Fruit fly (Drosophila melanogaster) whole organism, embryonic: ENCODE results near the gene Drsl1.

Source experiments
- Asciz ChIP-seq: fragments of 200-800 bp; sonication (Bioruptor generic); optimal IDR thresholded peaks from 2 replicates; lab custom pipeline; 2017; ENCODE audit warnings: missing biosample characterization, mild to moderate bottlenecking, missing genetic modification characterization, missing genetic modification reagents
- CG10959 ChIP-seq: fragments of 200-800 bp; sonication (Bioruptor generic); IDR thresholded peaks from 2 replicates; pipeline ENCODE4 v1.3.6; 2022; ENCODE audit warnings: missing biosample characterization, missing genetic modification characterization
- CG14441 ChIP-seq: fragments of 200-800 bp; sonication (Bioruptor generic); IDR thresholded peaks from 2 replicates; pipeline ENCODE4 v1.3.6; 2022; ENCODE audit warnings: missing biosample characterization, missing genetic modification characterization
- CG15514 ChIP-seq: fragments of 200-800 bp; sonication (Bioruptor generic); optimal IDR thresholded peaks from 3 replicates; lab custom pipeline; 2017; ENCODE audit warnings: missing biosample characterization, missing genetic modification characterization, mild to moderate bottlenecking, moderate library complexity, missing genetic modification reagents
- CG16815 ChIP-seq: fragments of 200-800 bp; sonication (Bioruptor generic); optimal IDR thresholded peaks from 3 replicates; lab custom pipeline; 2017; ENCODE audit warnings: missing biosample characterization, mild to moderate bottlenecking, missing genetic modification characterization
- CG17328 ChIP-seq: fragments of 200-800 bp; sonication (Bioruptor generic); IDR thresholded peaks from 2 replicates; pipeline ENCODE4 v1.3.6; 2022; ENCODE audit warnings: missing biosample characterization, missing genetic modification characterization
- CG2202 ChIP-seq: fragments of 200-800 bp; sonication (Bioruptor generic); optimal IDR thresholded peaks from 2 replicates; lab custom pipeline; 2018; ENCODE audit warnings: missing biosample characterization, mild to moderate bottlenecking, missing genetic modification characterization
- CG2712 ChIP-seq: fragments of 200-800 bp; optimal IDR thresholded peaks from 3 replicates; lab custom pipeline; 2019; ENCODE audit warnings: missing biosample characterization, mild to moderate bottlenecking, missing genetic modification characterization, moderate library complexity
- CG32767 ChIP-seq: fragments of 200-800 bp; sonication (Bioruptor generic); IDR thresholded peaks from 2 replicates; pipeline ENCODE4 v1.3.6; 2022; ENCODE audit warnings: missing biosample characterization, missing genetic modification characterization
- CG43689 ChIP-seq: fragments of 200-800 bp; sonication (Bioruptor generic); IDR thresholded peaks from 2 replicates; pipeline ENCODE4 v1.3.6; 2022; ENCODE audit warnings: missing biosample characterization, missing genetic modification characterization
- CG4404 ChIP-seq: fragments of 200-800 bp; sonication (Bioruptor generic); IDR thresholded peaks from 2 replicates; pipeline ENCODE4 v1.3.6; 2022; ENCODE audit warnings: missing biosample characterization, missing genetic modification characterization
- CG4617 ChIP-seq: fragments of 200-800 bp; sonication (Bioruptor generic); optimal IDR thresholded peaks from 3 replicates; lab custom pipeline; 2016; ENCODE audit warnings: missing biosample characterization, missing genetic modification characterization, borderline replicate concordance
- CG6175 ChIP-seq: fragments of 200-800 bp; sonication (Bioruptor generic); IDR thresholded peaks from 3 replicates; pipeline ENCODE4 v1.3.6; 2022; ENCODE audit warnings: missing biosample characterization, missing genetic modification characterization
- CG6272 ChIP-seq: fragments of 200-800 bp; sonication (Bioruptor generic); IDR thresholded peaks from 2 replicates; pipeline ENCODE4 v1.3.6; 2022; ENCODE audit warnings: missing biosample characterization, missing genetic modification characterization
- CG7271 ChIP-seq: fragments of 200-800 bp; sonication (Bioruptor generic); optimal IDR thresholded peaks from 2 replicates; lab custom pipeline; 2018; ENCODE audit warnings: missing biosample characterization, mild to moderate bottlenecking, missing genetic modification characterization, moderate library complexity
- Dip2 ChIP-seq: fragments of 200-800 bp; sonication (Bioruptor generic); IDR thresholded peaks from 2 replicates; pipeline ENCODE4 v1.3.6; 2022; ENCODE audit warnings: missing biosample characterization, missing genetic modification characterization
- HLH3B ChIP-seq: fragments of 200-800 bp; sonication (Bioruptor generic); IDR thresholded peaks from 2 replicates; pipeline ENCODE4 v1.3.6; 2022; ENCODE audit warnings: missing biosample characterization, missing genetic modification characterization
- HLHmδ ChIP-seq: fragments of 200-800 bp; sonication (Bioruptor generic); optimal IDR thresholded peaks from 2 replicates; lab custom pipeline; 2018; ENCODE audit warnings: missing biosample characterization, mild to moderate bottlenecking, missing genetic modification characterization, moderate library complexity
- Hand ChIP-seq: fragments of 200-800 bp; sonication (Bioruptor generic); optimal IDR thresholded peaks from 2 replicates; lab custom pipeline; 2017; ENCODE audit warnings: mild to moderate bottlenecking, missing biosample characterization, missing genetic modification reagents, missing genetic modification characterization
- Jarid2 ChIP-seq: fragments of 200-800 bp; sonication (Bioruptor generic); optimal IDR thresholded peaks from 3 replicates; lab custom pipeline; 2017; ENCODE audit warnings: mild to moderate bottlenecking, missing biosample characterization, missing genetic modification reagents, missing genetic modification characterization
- Lim3 ChIP-seq: fragments of 200-800 bp; sonication (Bioruptor generic); IDR thresholded peaks from 2 replicates; pipeline ENCODE4 v1.3.6; 2022; ENCODE audit warnings: missing biosample characterization, missing genetic modification characterization
- Lpt ChIP-seq: fragments of >200 bp; optimal IDR thresholded peaks from 2 replicates; lab custom pipeline; 2018; ENCODE audit warnings: missing biosample characterization, missing genetic modification characterization
- Mes4 ChIP-seq: fragments of 200-800 bp; sonication (Bioruptor generic); optimal IDR thresholded peaks from 2 replicates; lab custom pipeline; 2016; ENCODE audit warnings: missing biosample characterization, missing genetic modification characterization
- NC2α ChIP-seq: fragments of 200-800 bp; sonication (Bioruptor generic); optimal IDR thresholded peaks from 2 replicates; lab custom pipeline; 2016; ENCODE audit warnings: missing biosample characterization, missing genetic modification characterization
- Opbp ChIP-seq: fragments of 200-800 bp; sonication (Bioruptor generic); IDR thresholded peaks from 3 replicates; pipeline ENCODE4 v1.3.6; 2022; ENCODE audit warnings: missing biosample characterization, missing genetic modification characterization; ENCODE audit not compliant: partially characterized antibody
- Ptx1 ChIP-seq: fragments of 200-800 bp; sonication (Bioruptor generic); IDR thresholded peaks from 2 replicates; pipeline ENCODE4 v1.3.6; 2022; ENCODE audit warnings: missing biosample characterization, missing genetic modification characterization
- Tbp ChIP-seq: fragments of >200 bp; optimal IDR thresholded peaks from 2 replicates; lab custom pipeline; 2018; ENCODE audit warnings: missing biosample characterization, missing genetic modification characterization
- abd-A ChIP-seq: fragments of 200-800 bp; sonication (Bioruptor generic); optimal IDR thresholded peaks from 3 replicates; lab custom pipeline; 2019; ENCODE audit warnings: missing biosample characterization, mild to moderate bottlenecking, missing genetic modification characterization, moderate library complexity
- cg ChIP-seq: fragments of 200-800 bp; sonication (Bioruptor generic); optimal IDR thresholded peaks from 3 replicates; lab custom pipeline; 2019; ENCODE audit warnings: missing biosample characterization, mild to moderate bottlenecking, missing genetic modification characterization, moderate library complexity
- danr ChIP-seq: fragments of 200-800 bp; sonication (Bioruptor generic); IDR thresholded peaks from 2 replicates; pipeline ENCODE4 v1.3.6; 2022; ENCODE audit warnings: missing biosample characterization, missing genetic modification characterization
- dysf ChIP-seq: fragments of 200-800 bp; sonication (Bioruptor generic); IDR thresholded peaks from 3 replicates; pipeline ENCODE4 v1.3.6; 2022; ENCODE audit warnings: missing biosample characterization, missing genetic modification characterization
- en ChIP-seq: fragments of 200-800 bp; sonication (Bioruptor generic); optimal IDR thresholded peaks from 2 replicates; lab custom pipeline; 2016; ENCODE audit warnings: missing biosample characterization, missing genetic modification characterization
- esg ChIP-seq: fragments of 200-800 bp; sonication (Bioruptor generic); conservative IDR thresholded peaks from 2 replicates; pipeline ENCODE4 v1.3.6; 2022; ENCODE audit warnings: missing biosample characterization, missing genetic modification characterization
- eve ChIP-seq, 2 experiments: fragments of >200 bp; optimal IDR thresholded peaks; 2 replicates each; lab custom pipeline; 2017; ENCODE audit warnings: missing biosample characterization in 2 of 2, missing genetic modification characterization in 2 of 2
- fru ChIP-seq: fragments of >200 bp; optimal IDR thresholded peaks from 2 replicates; lab custom pipeline; 2017
- fu2 ChIP-seq: fragments of 200-800 bp; sonication (Bioruptor generic); optimal IDR thresholded peaks from 2 replicates; lab custom pipeline; 2016; ENCODE audit warnings: missing biosample characterization, missing genetic modification characterization
- hkb ChIP-seq, 2 experiments: fragments of 200-800 bp in 1 of 2; fragments of >200 bp in 1 of 2; sonication (Bioruptor generic) in 1 of 2; IDR thresholded peaks in 1 of 2; optimal IDR thresholded peaks in 1 of 2; 2 replicates each; pipeline versions ENCODE4 v1.3.6 to Lab custom; 2017 to 2022; ENCODE audit warnings: missing biosample characterization in 1 of 2, missing genetic modification characterization in 1 of 2
- jigr1 ChIP-seq: fragments of 200-800 bp; sonication (Bioruptor generic); IDR thresholded peaks from 3 replicates; pipeline ENCODE4 v1.3.6; 2022; ENCODE audit warnings: missing biosample characterization, missing genetic modification characterization
- lola ChIP-seq, 3 experiments: fragments of >200 bp in 2 of 3; fragments of 200-800 bp in 1 of 3; sonication (Bioruptor generic) in 1 of 3; optimal IDR thresholded peaks; 2 replicates each; lab custom pipeline; 2017 to 2019; ENCODE audit warnings: missing biosample characterization in 3 of 3, missing genetic modification characterization in 3 of 3, mild to moderate bottlenecking in 1 of 3, moderate library complexity in 1 of 3
- nerfin-1 ChIP-seq: fragments of 200-800 bp; sonication (Bioruptor generic); optimal IDR thresholded peaks from 3 replicates; lab custom pipeline; 2019; ENCODE audit warnings: missing biosample characterization, mild to moderate bottlenecking, missing genetic modification characterization, moderate library complexity
- org-1 ChIP-seq: fragments of 200-800 bp; sonication (Bioruptor generic); optimal IDR thresholded peaks from 2 replicates; lab custom pipeline; 2017; ENCODE audit warnings: missing biosample characterization, missing genetic modification characterization
- prd ChIP-seq, 3 experiments: fragments of >200 bp in 2 of 3; fragments of 200-800 bp in 1 of 3; sonication (Bioruptor generic) in 1 of 3; optimal IDR thresholded peaks in 2 of 3; IDR thresholded peaks in 1 of 3; 2 replicates in 2 of 3; 3 replicates in 1 of 3; pipeline versions ENCODE4 v1.3.6 to Lab custom; 2017 to 2022; ENCODE audit warnings: missing biosample characterization in 1 of 3, missing genetic modification characterization in 1 of 3
- ranshi ChIP-seq: fragments of 200-800 bp; sonication (Bioruptor generic); IDR thresholded peaks from 2 replicates; pipeline ENCODE4 v1.3.6; 2022; ENCODE audit warnings: missing biosample characterization, missing genetic modification characterization
- run ChIP-seq: fragments of 200-800 bp; sonication (Bioruptor generic); optimal IDR thresholded peaks from 3 replicates; lab custom pipeline; 2018; ENCODE audit warnings: missing biosample characterization, mild to moderate bottlenecking, missing genetic modification characterization
- scrt ChIP-seq: fragments of 200-800 bp; sonication (Bioruptor generic); optimal IDR thresholded peaks from 2 replicates; lab custom pipeline; 2018; ENCODE audit warnings: missing biosample characterization, mild to moderate bottlenecking, missing genetic modification characterization, moderate library complexity
- sug ChIP-seq: fragments of 200-800 bp; optimal IDR thresholded peaks from 2 replicates; lab custom pipeline; 2019; ENCODE audit warnings: missing biosample characterization, mild to moderate bottlenecking, missing genetic modification characterization, moderate library complexity
- tgo ChIP-seq: fragments of 200-800 bp; sonication (Bioruptor generic); IDR thresholded peaks from 3 replicates; pipeline ENCODE4 v1.3.6; 2022; ENCODE audit warnings: missing biosample characterization, missing genetic modification characterization
- twi ChIP-seq: fragments of 200-800 bp; optimal IDR thresholded peaks from 2 replicates; lab custom pipeline; 2019; ENCODE audit warnings: missing biosample characterization, mild to moderate bottlenecking, missing genetic modification characterization, moderate library complexity
- tx ChIP-seq: fragments of 200-800 bp; sonication (Bioruptor generic); optimal IDR thresholded peaks from 2 replicates; lab custom pipeline; 2016; ENCODE audit warnings: missing biosample characterization, missing genetic modification characterization
- vnd ChIP-seq: fragments of 200-800 bp; sonication (Bioruptor generic); IDR thresholded peaks from 3 replicates; pipeline ENCODE4 v1.3.6; 2022; ENCODE audit warnings: missing biosample characterization, missing genetic modification characterization; ENCODE audit not compliant: partially characterized antibody

Drsl1 gene

DNA sequence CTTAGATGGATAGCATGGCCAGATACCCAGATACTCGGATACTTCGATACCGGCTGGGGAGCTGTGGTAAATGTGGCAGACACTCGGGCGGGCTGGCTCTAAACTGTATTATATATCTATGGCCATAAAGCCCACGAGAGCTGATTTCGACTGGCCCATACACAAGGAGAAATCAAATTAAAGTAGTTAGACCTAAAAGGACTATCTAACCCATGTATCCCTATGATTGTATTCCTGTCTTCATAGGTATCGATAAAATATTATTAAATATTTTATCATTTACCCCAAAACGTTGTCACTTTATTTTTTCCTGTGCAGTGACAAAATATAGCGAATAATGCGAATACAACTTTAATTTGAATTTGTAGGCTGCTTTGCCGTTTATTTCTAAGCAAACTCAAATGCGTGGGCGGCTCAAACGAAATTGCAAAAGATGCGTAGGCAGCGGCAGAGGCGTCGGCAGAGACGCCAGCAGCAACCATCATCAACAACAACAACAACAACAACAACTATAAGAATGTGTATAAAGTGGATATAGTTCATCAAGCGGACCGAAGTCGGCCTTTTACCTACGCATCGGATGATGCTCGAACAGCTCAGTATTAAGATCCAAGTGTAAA lies 46.4 kb upstream of the Drsl1 start (continued):
- TF ChIP-seq CG32767 (GFP tag; lab: Robert Waterston, UW) (peak; percentile 31; the same call in 1 of the 2 replicates), Ptx1 (peak; percentile 65), twi (no peak), CG2712 (tag; lab: Kevin White, UChicago) (no peak), Hand (GFP tag; lab: Kevin White, UChicago) (no peak), en (GFP tag; lab: Kevin White, UChicago) (no peak), tx (GFP tag; lab: Kevin White, UChicago) (no peak), CG43689 (GFP tag; lab: Robert Waterston, UW) (peak; percentile 31; the same call in 1 of the 2 replicates), Opbp (GFP tag; lab: Robert Waterston, UW) (no peak), CG10959 (GFP tag; lab: Robert Waterston, UW) (no peak), jigr1 (0 out of 3 replicates have a peak, but pooled peaks have one; percentile 20), Tbp (GFP tag; lab: Kevin White, UChicago) (no peak), danr (GFP tag; lab: Robert Waterston, UW) (peak; percentile 34; the same call in 1 of the 2 replicates), tgo (GFP tag; lab: Robert Waterston, UW) (peak; percentile 59), Dip2 (GFP tag; lab: Robert Waterston, UW) (no peak), Jarid2 (GFP tag; lab: Kevin White, UChicago) (peak; percentile 12), Lim3 (GFP tag; lab: Robert Waterston, UW) (no peak), CG7271 (tag; lab: Kevin White, UChicago) (no peak), cg (no peak), run (no peak), fru (lab: Kevin White, UChicago) (no peak), CG6272 (GFP tag; lab: Robert Waterston, UW) (no peak), abd-A (tag; lab: Kevin White, UChicago) (no peak), eve (GFP tag; optimal IDR thresholded peaks at IDR 0.05; lab: Kevin White, UChicago) (no peak), ranshi (GFP tag; lab: Robert Waterston, UW) (0 out of 2 replicates have a peak, but pooled peaks have one; percentile 37), org-1 (GFP tag; lab: Kevin White, UChicago) (no peak), vnd (no peak), CG4617 (no peak), Mes4 (GFP tag; lab: Kevin White, UChicago) (no peak), CG14441 (peak; percentile 71), CG15514 (GFP tag; lab: Kevin White, UChicago) (peak; percentile 31), sug (tag; lab: Kevin White, UChicago) (no peak), NC2α (no peak), CG16815 (GFP tag; lab: Kevin White, UChicago) (no peak), CG4404 (GFP tag; lab: Robert Waterston, UW) (no peak), dysf (peak; percentile 76), fu2 (GFP tag; lab: Kevin White, UChicago) (no peak), HLHmδ (GFP tag; lab: Kevin White, UChicago) (no peak), CG2202 (tag; lab: Kevin White, UChicago) (no peak), CG6175 (GFP tag; lab: Robert Waterston, UW) (peak; percentile 6; the same call in 1 of the 3 replicates), nerfin-1 (no peak), CG17328 (GFP tag; lab: Robert Waterston, UW) (peak; percentile 73), Asciz (GFP tag; lab: Kevin White, UChicago) (no peak), scrt (GFP tag; lab: Kevin White, UChicago) (peak; percentile 19), prd (optimal IDR thresholded peaks at IDR 0.05; lab: Kevin White, UChicago) (no peak), prd (GFP tag; IDR thresholded peaks at IDR 0.05; lab: Robert Waterston, UW) (peak; percentile 60; the same call in 2 of the 3 replicates), hkb (optimal IDR thresholded peaks at IDR 0.05; lab: Kevin White, UChicago) (no peak), hkb (GFP tag; IDR thresholded peaks at IDR 0.05; lab: Robert Waterston, UW) (peak; percentile 52), esg (GFP tag; lab: Robert Waterston, UW) (peak; percentile 63), HLH3B (GFP tag; lab: Robert Waterston, UW) (peak; percentile 75), Lpt (GFP tag; lab: Kevin White, UChicago) (no peak), lola (GFP tag; optimal IDR thresholded peaks at IDR 0.05; lab: Kevin White, UChicago) (no peak)
